Worm (Caenorhabditis elegans) whole organism, L2 larva: ENCODE results near the gene larp-1.

Source experiments
- F13H6.1 ChIP-seq: sonication (generic microtip); optimal IDR thresholded peaks from 2 replicates; lab custom pipeline; 2016; ENCODE audit warnings: missing genetic modification characterization, missing compliant biosample characterization
- ZK546.5 ChIP-seq: sonication (generic microtip); optimal IDR thresholded peaks from 2 replicates; lab custom pipeline; 2017; ENCODE audit warnings: missing biosample characterization, missing genetic modification characterization
- elt-3 ChIP-seq: sonication (generic microtip); optimal IDR thresholded peaks from 2 replicates; lab custom pipeline; 2017; ENCODE audit warnings: missing biosample characterization, missing genetic modification characterization
- lin-13 ChIP-seq: fragments of 150-350 bp; optimal IDR thresholded peaks from 2 replicates; lab custom pipeline; 2014; ENCODE audit warnings: missing biosample characterization, missing genetic modification reagents, missing genetic modification characterization
- mdl-1 ChIP-seq, 2 experiments: fragments of 150-350 bp in 1 of 2; sonication (generic microtip) in 1 of 2; optimal IDR thresholded peaks; 2 replicates each; lab custom pipeline; 2017; ENCODE audit warnings: missing biosample characterization in 2 of 2, missing genetic modification characterization in 2 of 2
- nhr-11 ChIP-seq: fragments of 150-350 bp; optimal IDR thresholded peaks from 2 replicates; lab custom pipeline; 2014; ENCODE audit warnings: missing biosample characterization, missing genetic modification characterization
- nhr-23 ChIP-seq: fragments of 150-350 bp; optimal IDR thresholded peaks from 2 replicates; lab custom pipeline; 2014; ENCODE audit warnings: missing biosample characterization, missing genetic modification reagents, missing genetic modification characterization
- nhr-25 ChIP-seq: fragments of 150-350 bp; sonication (generic microtip); optimal IDR thresholded peaks from 3 replicates; lab custom pipeline; 2014; ENCODE audit warnings: missing biosample characterization, missing genetic modification characterization
- nhr-6 ChIP-seq: fragments of 150-350 bp; optimal IDR thresholded peaks from 2 replicates; lab custom pipeline; 2014; ENCODE audit warnings: missing biosample characterization, missing genetic modification characterization
- snpc-4 ChIP-seq: fragments of 150-350 bp; optimal IDR thresholded peaks from 2 replicates; lab custom pipeline; 2014; ENCODE audit warnings: missing biosample characterization, missing genetic modification characterization
- unc-39 ChIP-seq: fragments of 150-350 bp; optimal IDR thresholded peaks from 2 replicates; lab custom pipeline; 2014; ENCODE audit warnings: missing biosample characterization, missing genetic modification characterization
- ztf-4 ChIP-seq: fragments of 150-350 bp; optimal IDR thresholded peaks from 2 replicates; lab custom pipeline; 2014; ENCODE audit warnings: missing biosample characterization, missing genetic modification characterization

DNA sequence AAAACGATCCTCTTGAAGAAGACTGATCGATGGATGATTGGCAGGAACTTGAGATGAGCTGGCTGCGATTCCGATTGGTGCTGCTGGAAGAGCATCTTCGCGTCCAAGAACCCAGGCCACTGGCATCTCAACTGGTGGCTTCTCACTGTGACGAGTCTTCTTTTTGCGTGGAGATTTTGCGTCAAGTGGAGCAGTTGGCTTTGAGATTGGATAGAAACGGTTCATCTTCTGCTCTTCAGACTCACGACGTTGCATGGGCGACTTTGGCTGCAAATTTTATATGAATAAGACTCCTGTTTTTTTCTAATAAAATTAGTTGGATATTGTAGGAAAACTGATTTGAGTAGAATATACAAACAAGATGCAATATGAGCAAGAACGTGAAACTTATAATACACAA lies 6.7 kb downstream of the larp-1 start:
- TF ChIP-seq F13H6.1, result no peak
- no peak for TF ChIP-seq ztf-4 (tag; lab: Kevin White, UChicago)
- no peak for TF ChIP-seq nhr-6 (tag; lab: Kevin White, UChicago)
- TF ChIP-seq mdl-1 (tag; optimal IDR thresholded peaks at IDR 0.05; lab: Kevin White, UChicago), result no peak
- no peak for TF ChIP-seq nhr-23 (tag; lab: Kevin White, UChicago)
- no peak for TF ChIP-seq nhr-25 (tag; lab: Kevin White, UChicago)
- no peak for TF ChIP-seq snpc-4
- TF ChIP-seq unc-39 (tag; lab: Kevin White, UChicago), result no peak
- TF ChIP-seq elt-3 (tag; lab: Kevin White, UChicago), result no peak
- TF ChIP-seq nhr-11 (tag; lab: Kevin White, UChicago), result no peak
- no peak for TF ChIP-seq ZK546.5
- no peak for TF ChIP-seq lin-13
